Worm (Caenorhabditis elegans) whole organism, L1 larva: Measurements from ENCODE around the gene Y38F2AL.12.

Experiments used
- C04F5.9 ChIP-seq: sonication (generic microtip); optimal IDR thresholded peaks from 2 replicates; lab custom pipeline; 2016; ENCODE audit warnings: missing genetic modification characterization, missing compliant biosample characterization
- aha-1 ChIP-seq: fragments of 150-350 bp; optimal IDR thresholded peaks from 2 replicates; lab custom pipeline; 2014; ENCODE audit warnings: missing biosample characterization, missing genetic modification characterization
- alr-1 ChIP-seq: fragments of 200-800 bp; sonication (Bioruptor generic); optimal IDR thresholded peaks from 2 replicates; lab custom pipeline; 2018; ENCODE audit warnings: borderline replicate concordance, mild to moderate bottlenecking, missing genetic modification characterization, missing compliant biosample characterization
- aly-2 ChIP-seq: fragments of 150-350 bp; optimal IDR thresholded peaks from 2 replicates; lab custom pipeline; 2014; ENCODE audit warnings: missing biosample characterization, missing genetic modification characterization
- ama-1 ChIP-seq: fragments of 150-350 bp; optimal IDR thresholded peaks from 2 replicates; lab custom pipeline; 2014
- ceh-8 ChIP-seq: fragments of 200-800 bp; sonication (Bioruptor generic); optimal IDR thresholded peaks from 2 replicates; lab custom pipeline; 2018; ENCODE audit warnings: mild to moderate bottlenecking, missing genetic modification characterization, moderate library complexity, missing compliant biosample characterization
- ceh-88 ChIP-seq: fragments of 200-800 bp; sonication (Bioruptor generic); IDR thresholded peaks from 2 replicates; pipeline ENCODE4 v1.3.6; 2022; ENCODE audit warnings: missing genetic modification characterization, missing compliant biosample characterization
- ces-1 ChIP-seq: fragments of 150-350 bp; optimal IDR thresholded peaks from 2 replicates; lab custom pipeline; 2014; ENCODE audit warnings: missing biosample characterization, missing genetic modification reagents, missing genetic modification characterization
- dpl-1 ChIP-seq, 3 experiments: fragments of 150-350 bp in 2 of 3; sonication (generic microtip) in 1 of 3; optimal IDR thresholded peaks; 2 replicates each; lab custom pipeline; 2014 to 2017; ENCODE audit warnings: missing biosample characterization in 3 of 3, missing genetic modification characterization in 3 of 3, missing genetic modification reagents in 3 of 3
- dsc-1 ChIP-seq: sonication (generic microtip); optimal IDR thresholded peaks from 2 replicates; lab custom pipeline; 2016; ENCODE audit warnings: mild to moderate bottlenecking, missing genetic modification characterization, missing compliant biosample characterization
- efl-1 ChIP-seq, 4 experiments: fragments of 150-350 bp; optimal IDR thresholded peaks in 3 of 4; peaks in 1 of 4; 1 replicate in 1 of 4; 2 replicates in 3 of 4; lab custom pipeline; 2014; ENCODE audit warnings: missing biosample characterization in 2 of 4, missing genetic modification characterization in 2 of 4, missing genetic modification reagents in 2 of 4
- efl-3 ChIP-seq: fragments of 200-800 bp; sonication (Bioruptor generic); optimal IDR thresholded peaks from 2 replicates; lab custom pipeline; 2018; ENCODE audit warnings: mild to moderate bottlenecking, missing genetic modification characterization, missing compliant biosample characterization
- elt-2 ChIP-seq: sonication (generic microtip); optimal IDR thresholded peaks from 2 replicates; lab custom pipeline; 2016; ENCODE audit warnings: missing genetic modification characterization, mild to moderate bottlenecking, inconsistent platforms, missing compliant biosample characterization, missing genetic modification reagents
- ets-5 ChIP-seq: fragments of 200-800 bp; sonication (Bioruptor generic); IDR thresholded peaks from 2 replicates; pipeline ENCODE4 v1.3.6; 2022; ENCODE audit warnings: missing genetic modification characterization, missing compliant biosample characterization
- fkh-4 ChIP-seq: sonication (generic microtip); optimal IDR thresholded peaks from 2 replicates; lab custom pipeline; 2016; ENCODE audit warnings: missing compliant biosample characterization, missing genetic modification characterization, borderline replicate concordance
- grh-1 ChIP-seq: fragments of 200-800 bp; sonication (Bioruptor generic); IDR thresholded peaks from 2 replicates; pipeline ENCODE4 v1.3.6; 2022; ENCODE audit warnings: missing genetic modification reagents, missing genetic modification characterization, missing compliant biosample characterization
- hlh-17 ChIP-seq: fragments of 200-800 bp; sonication (Bioruptor generic); optimal IDR thresholded peaks from 2 replicates; lab custom pipeline; 2018; ENCODE audit warnings: missing genetic modification characterization, mild to moderate bottlenecking, missing compliant biosample characterization, moderate library complexity, borderline replicate concordance
- hlh-4 ChIP-seq: sonication (generic microtip); optimal IDR thresholded peaks from 2 replicates; lab custom pipeline; 2016; ENCODE audit warnings: mild to moderate bottlenecking, missing genetic modification characterization, missing compliant biosample characterization
- hpl-2 ChIP-seq: fragments of 150-350 bp; optimal IDR thresholded peaks from 2 replicates; lab custom pipeline; 2014; ENCODE audit warnings: missing biosample characterization, missing genetic modification reagents, missing genetic modification characterization
- irx-1 ChIP-seq: sonication (generic microtip); optimal IDR thresholded peaks from 2 replicates; lab custom pipeline; 2016; ENCODE audit warnings: missing genetic modification characterization, missing compliant biosample characterization
- isw-1 ChIP-seq: fragments of 200-800 bp; sonication (Bioruptor generic); IDR thresholded peaks from 2 replicates; pipeline ENCODE4 v1.3.6; 2022; ENCODE audit warnings: missing genetic modification characterization, missing compliant biosample characterization
- jun-1 ChIP-seq: fragments of 150-350 bp; optimal IDR thresholded peaks from 2 replicates; lab custom pipeline; 2014; ENCODE audit warnings: missing biosample characterization, missing genetic modification reagents, missing genetic modification characterization
- lin-13 ChIP-seq: fragments of 150-350 bp; optimal IDR thresholded peaks from 2 replicates; lab custom pipeline; 2014; ENCODE audit warnings: missing biosample characterization, missing genetic modification reagents, missing genetic modification characterization
- lin-39 ChIP-seq: fragments of 150-350 bp; optimal IDR thresholded peaks from 2 replicates; lab custom pipeline; 2014; ENCODE audit warnings: missing biosample characterization, missing genetic modification reagents, missing genetic modification characterization
- lsy-2 ChIP-seq, 2 experiments: fragments of 150-350 bp; optimal IDR thresholded peaks; 2 replicates each; lab custom pipeline; 2014; ENCODE audit warnings: missing biosample characterization in 2 of 2, missing genetic modification characterization in 2 of 2
- mdl-1 ChIP-seq, 2 experiments: fragments of 150-350 bp; optimal IDR thresholded peaks; 2 replicates each; lab custom pipeline; 2014 to 2017; ENCODE audit warnings: missing biosample characterization in 2 of 2, missing genetic modification characterization in 2 of 2, inconsistent platforms in 1 of 2
- mef-2 ChIP-seq: fragments of 150-350 bp; optimal IDR thresholded peaks from 2 replicates; lab custom pipeline; 2014; ENCODE audit warnings: missing biosample characterization, missing genetic modification characterization
- mep-1 ChIP-seq: fragments of 150-350 bp; optimal IDR thresholded peaks from 2 replicates; lab custom pipeline; 2014; ENCODE audit warnings: missing biosample characterization, missing genetic modification characterization
- nhr-11 ChIP-seq: fragments of 150-350 bp; optimal IDR thresholded peaks from 2 replicates; lab custom pipeline; 2014; ENCODE audit warnings: missing biosample characterization, missing genetic modification characterization
- nhr-12 ChIP-seq: sonication (generic microtip); optimal IDR thresholded peaks from 2 replicates; lab custom pipeline; 2017; ENCODE audit warnings: missing biosample characterization, missing genetic modification characterization
- nhr-237 ChIP-seq: fragments of 150-350 bp; optimal IDR thresholded peaks from 2 replicates; lab custom pipeline; 2014; ENCODE audit warnings: missing biosample characterization, missing genetic modification characterization
- nhr-28 ChIP-seq: fragments of 150-350 bp; optimal IDR thresholded peaks from 2 replicates; lab custom pipeline; 2014; ENCODE audit warnings: missing biosample characterization, missing genetic modification characterization
- nhr-47 ChIP-seq: sonication (generic microtip); optimal IDR thresholded peaks from 2 replicates; lab custom pipeline; 2016; ENCODE audit warnings: mild to moderate bottlenecking, missing genetic modification characterization, moderate library complexity, missing compliant biosample characterization
- nhr-71 ChIP-seq: sonication (generic microtip); optimal IDR thresholded peaks from 2 replicates; lab custom pipeline; 2016; ENCODE audit warnings: mild to moderate bottlenecking, missing genetic modification characterization, moderate library complexity, missing compliant biosample characterization
- nhr-76 ChIP-seq: sonication (generic microtip); optimal IDR thresholded peaks from 2 replicates; lab custom pipeline; 2017; ENCODE audit warnings: missing biosample characterization, missing genetic modification characterization
- nhr-84 ChIP-seq: sonication (generic microtip); optimal IDR thresholded peaks from 2 replicates; lab custom pipeline; 2017; ENCODE audit warnings: missing biosample characterization, missing genetic modification characterization
- nhr-85 ChIP-seq: sonication (generic microtip); peaks from one replicate; lab custom pipeline; 2016; ENCODE audit warnings: missing genetic modification characterization, inconsistent platforms, missing compliant biosample characterization
- nhr-90 ChIP-seq: sonication (generic microtip); optimal IDR thresholded peaks from 2 replicates; lab custom pipeline; 2016; ENCODE audit warnings: mild to moderate bottlenecking, missing genetic modification characterization, missing compliant biosample characterization; ENCODE audit not compliant: poor library complexity
- pag-3 ChIP-seq: sonication (generic microtip); optimal IDR thresholded peaks from 2 replicates; lab custom pipeline; 2017; ENCODE audit warnings: missing genetic modification characterization, mild to moderate bottlenecking, missing compliant biosample characterization, antibody characterized with exemption, borderline replicate concordance; ENCODE audit not compliant: insufficient read depth
- pqm-1 ChIP-seq: sonication (generic microtip); optimal IDR thresholded peaks from 3 replicates; lab custom pipeline; 2017; ENCODE audit warnings: missing biosample characterization, missing genetic modification characterization
- rnt-1 ChIP-seq: sonication (generic microtip); optimal IDR thresholded peaks from 2 replicates; lab custom pipeline; 2016; ENCODE audit warnings: mild to moderate bottlenecking, missing genetic modification characterization, moderate library complexity, missing compliant biosample characterization
- snpc-4 ChIP-seq: fragments of 150-350 bp; optimal IDR thresholded peaks from 2 replicates; lab custom pipeline; 2014; ENCODE audit warnings: missing biosample characterization, missing genetic modification characterization
- sox-4 ChIP-seq: sonication (generic microtip); optimal IDR thresholded peaks from 2 replicates; lab custom pipeline; 2016; ENCODE audit warnings: missing genetic modification characterization, missing compliant biosample characterization
- sup-37 ChIP-seq: fragments of 200-800 bp; sonication (Bioruptor generic); optimal IDR thresholded peaks from 2 replicates; lab custom pipeline; 2018; ENCODE audit warnings: mild to moderate bottlenecking, missing genetic modification characterization, missing compliant biosample characterization
- swsn-7 ChIP-seq: sonication (generic microtip); optimal IDR thresholded peaks from 2 replicates; lab custom pipeline; 2016; ENCODE audit warnings: missing genetic modification characterization, missing compliant biosample characterization
- tbx-2 ChIP-seq: sonication (generic microtip); optimal IDR thresholded peaks from 2 replicates; lab custom pipeline; 2016; ENCODE audit warnings: missing genetic modification characterization, missing compliant biosample characterization
- tlp-1 ChIP-seq: fragments of 150-350 bp; optimal IDR thresholded peaks from 2 replicates; lab custom pipeline; 2014; ENCODE audit warnings: missing biosample characterization, missing genetic modification characterization
- unc-30 ChIP-seq: sonication (generic microtip); optimal IDR thresholded peaks from 2 replicates; lab custom pipeline; 2017; ENCODE audit warnings: missing biosample characterization, missing genetic modification characterization
- unc-86 ChIP-seq: sonication (generic microtip); optimal IDR thresholded peaks from 2 replicates; lab custom pipeline; 2016; ENCODE audit warnings: missing genetic modification characterization, missing compliant biosample characterization
- unc-98 ChIP-seq: fragments of 200-800 bp; sonication (Bioruptor generic); IDR thresholded peaks from 2 replicates; pipeline ENCODE4 v1.3.6; 2022; ENCODE audit warnings: missing genetic modification characterization, missing compliant biosample characterization
- vab-15 ChIP-seq: sonication (generic microtip); optimal IDR thresholded peaks from 2 replicates; lab custom pipeline; 2017; ENCODE audit warnings: missing genotype, mild to moderate bottlenecking, missing genetic modification characterization, missing compliant biosample characterization
- xbp-1 ChIP-seq: sonication (generic microtip); optimal IDR thresholded peaks from 2 replicates; lab custom pipeline; 2016; ENCODE audit warnings: missing genetic modification characterization, missing compliant biosample characterization
- ztf-11 ChIP-seq, 2 experiments: sonication (generic microtip); optimal IDR thresholded peaks; 2 replicates each; lab custom pipeline; 2016 to 2017; ENCODE audit warnings: missing genetic modification characterization in 2 of 2, missing biosample characterization in 1 of 2, missing compliant biosample characterization in 1 of 2

Gene Y38F2AL.12

ce11 chrIV:2284462-2285047 is 31.8 kb upstream of the Y38F2AL.12 start:
- TF ChIP-seq alr-1 (tag; lab: Kevin White, UChicago), result no peak
- TF ChIP-seq snpc-4 (tag; lab: Kevin White, UChicago), result no peak
- TF ChIP-seq isw-1 (GFP tag; lab: Robert Waterston, UW), result no peak
- no peak for TF ChIP-seq hlh-4 (tag; lab: Kevin White, UChicago)
- TF ChIP-seq sup-37 (GFP tag; lab: Kevin White, UChicago), result no peak
- TF ChIP-seq nhr-71 (tag; lab: Kevin White, UChicago), result no peak
- no peak for TF ChIP-seq jun-1
- no peak for TF ChIP-seq nhr-85 (tag; lab: Kevin White, UChicago)
- no peak for TF ChIP-seq vab-15 (tag; lab: Kevin White, UChicago)
- no peak for TF ChIP-seq ets-5 (GFP tag; lab: Robert Waterston, UW)
- no peak for TF ChIP-seq hpl-2 (GFP tag; lab: Kevin White, UChicago)
- no peak for TF ChIP-seq unc-86
- no peak for TF ChIP-seq efl-3 (GFP tag; lab: Kevin White, UChicago)
- TF ChIP-seq ceh-8, result no peak
- TF ChIP-seq lin-39 (tag; lab: Kevin White, UChicago), result no peak
- no peak for TF ChIP-seq irx-1 (tag; lab: Kevin White, UChicago)
- TF ChIP-seq pqm-1 (tag; lab: Kevin White, UChicago), result peak; percentile 25
- no peak for TF ChIP-seq tlp-1 (tag; lab: Kevin White, UChicago)
- TF ChIP-seq unc-98 (GFP tag; lab: Robert Waterston, UW), result no peak
- no peak for TF ChIP-seq swsn-7 (tag; lab: Kevin White, UChicago)
- TF ChIP-seq lsy-2 (tag; optimal IDR thresholded peaks at IDR 0.05; lab: Kevin White, UChicago), result no peak
- TF ChIP-seq grh-1 (GFP tag; lab: Robert Waterston, UW), result no peak
- TF ChIP-seq unc-30 (tag; lab: Kevin White, UChicago), result no peak
- TF ChIP-seq ama-1, result no peak
- no peak for TF ChIP-seq dpl-1 (GFP tag; optimal IDR thresholded peaks at IDR 0.05; lab: Kevin White, UChicago)
- no peak for TF ChIP-seq mdl-1 (tag; optimal IDR thresholded peaks at IDR 0.05; lab: Kevin White, UChicago)
- TF ChIP-seq nhr-237 (tag; lab: Kevin White, UChicago), result no peak
- no peak for TF ChIP-seq pag-3 (tag; lab: Kevin White, UChicago)
- no peak for TF ChIP-seq rnt-1
- no peak for TF ChIP-seq mep-1 (tag; lab: Kevin White, UChicago)
- TF ChIP-seq xbp-1 (tag; lab: Kevin White, UChicago), result no peak
- TF ChIP-seq efl-1 (optimal IDR thresholded peaks at IDR 0.05; lab: Kevin White, UChicago), result no peak
- peak in 1 of 2 experiments; percentile 52 for TF ChIP-seq efl-1 (GFP tag; optimal IDR thresholded peaks at IDR 0.05 in 1 of 2; lab: Kevin White, UChicago)
- TF ChIP-seq aha-1 (tag; lab: Kevin White, UChicago), result no peak
- TF ChIP-seq C04F5.9 (tag; lab: Kevin White, UChicago), result no peak
- TF ChIP-seq nhr-76, result no peak
- TF ChIP-seq hlh-17 (GFP tag; lab: Kevin White, UChicago), result no peak
- TF ChIP-seq aly-2, result no peak
- no peak for TF ChIP-seq nhr-12 (tag; lab: Kevin White, UChicago)
- peak; percentile 85 for TF ChIP-seq dsc-1 (tag; lab: Kevin White, UChicago)
- no peak for TF ChIP-seq nhr-28 (tag; lab: Kevin White, UChicago)
- TF ChIP-seq nhr-11 (tag; lab: Kevin White, UChicago), result no peak
- TF ChIP-seq lin-13 (GFP tag; lab: Kevin White, UChicago), result no peak
- no peak for TF ChIP-seq ztf-11 (tag; optimal IDR thresholded peaks at IDR 0.05; lab: Kevin White, UChicago)
- no peak for TF ChIP-seq nhr-47 (tag; lab: Kevin White, UChicago)
- no peak for TF ChIP-seq ceh-88 (GFP tag; lab: Robert Waterston, UW)
- no peak for TF ChIP-seq tbx-2 (tag; lab: Kevin White, UChicago)
- no peak for TF ChIP-seq mef-2 (tag; lab: Kevin White, UChicago)
- TF ChIP-seq nhr-84 (tag; lab: Kevin White, UChicago), result no peak
- peak; percentile 59 for TF ChIP-seq fkh-4 (tag; lab: Kevin White, UChicago)
- no peak for TF ChIP-seq nhr-90 (tag; lab: Kevin White, UChicago)
- TF ChIP-seq sox-4 (tag; lab: Kevin White, UChicago), result no peak
- TF ChIP-seq ces-1 (GFP tag; lab: Kevin White, UChicago), result no peak
- TF ChIP-seq elt-2, result peak; percentile 75
